Worm (Caenorhabditis elegans): ENCODE measurements around the gene srd-11.

The srd-11 gene

DNA sequence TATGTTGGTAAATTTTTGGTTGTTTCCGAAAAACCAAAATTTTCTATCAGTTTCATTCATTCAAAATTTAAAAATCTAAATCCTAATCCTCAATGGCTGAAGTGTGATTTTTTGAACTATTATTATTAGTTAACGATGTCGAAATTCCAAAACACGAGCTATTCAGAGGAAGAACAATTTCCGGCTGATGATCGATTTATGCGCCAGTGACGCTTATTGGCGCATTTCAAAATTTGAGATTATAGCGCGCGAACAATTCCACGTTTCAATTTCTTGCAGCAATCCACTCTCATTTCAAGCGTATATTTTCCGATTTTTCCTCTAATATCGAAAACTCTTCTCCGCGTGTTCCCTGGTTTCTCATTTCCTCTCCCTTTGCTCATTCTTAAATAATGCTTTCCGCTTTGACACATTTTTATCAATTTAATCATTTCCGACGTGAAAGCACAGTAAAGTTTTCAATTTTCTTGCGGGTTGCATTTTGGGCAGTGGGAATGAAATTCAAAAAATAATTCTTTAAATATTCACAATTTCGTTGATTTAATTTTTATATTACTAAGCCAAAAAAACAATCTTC lies 44.8 kb upstream of the srd-11 start:
- TF ChIP-seq elt-2 (tag; optimal IDR thresholded peaks at IDR 0.05) = peak; percentile 51
- TF ChIP-seq ama-1 (optimal IDR thresholded peaks at IDR 0.05) = peak; percentile 40
- no peak for TF ChIP-seq egl-27 (tag; optimal IDR thresholded peaks at IDR 0.05)
- TF ChIP-seq lin-15B (tag; optimal IDR thresholded peaks at IDR 0.05) = peak; percentile 55
- peak; percentile 19 for TF ChIP-seq nfya-1 (tag; optimal IDR thresholded peaks at IDR 0.05; ENCODE audit: insufficient read depth)
- no peak for TF ChIP-seq nhr-237 (tag; optimal IDR thresholded peaks at IDR 0.05)
- no peak for TF ChIP-seq aly-2 (tag; optimal IDR thresholded peaks at IDR 0.05)
- peak; percentile 9 for TF ChIP-seq nhr-23 (tag; optimal IDR thresholded peaks at IDR 0.05)
- TF ChIP-seq sea-2 (GFP tag; optimal IDR thresholded peaks at IDR 0.05) = no peak

DNA sequence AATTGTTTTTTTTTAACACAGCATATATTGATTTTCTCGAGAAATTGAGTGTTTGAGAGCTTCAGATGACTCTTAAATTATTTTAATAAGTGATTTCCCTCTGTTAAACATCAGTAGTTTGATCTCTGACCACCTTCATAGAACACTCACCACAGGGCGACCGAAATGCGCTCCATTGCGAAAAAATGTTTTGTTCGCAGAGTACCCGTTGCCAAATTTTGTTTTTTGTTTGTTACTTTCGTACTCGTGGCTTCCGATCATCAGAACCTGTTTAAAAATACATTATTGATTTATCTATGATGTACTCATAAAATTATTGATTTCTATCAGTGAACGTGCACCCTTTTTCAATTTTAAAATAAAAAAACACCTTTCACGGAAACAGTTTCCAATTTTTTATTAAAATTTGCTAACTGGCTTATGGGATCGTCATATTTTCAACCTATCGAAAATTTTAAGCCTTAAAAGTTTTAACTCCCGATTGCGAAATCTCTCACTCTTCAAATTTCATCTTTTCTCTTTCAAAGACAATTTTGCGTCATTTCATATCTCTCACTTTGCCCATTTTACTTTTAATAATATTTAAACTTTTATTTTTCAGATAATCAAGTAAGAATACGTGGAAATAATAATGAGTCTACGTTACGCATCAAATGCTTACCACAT lies 41.1 kb upstream of the srd-11 start, which contains the start of gene letm-1:
TSS of gene letm-1 (plus strand) at position 598 of the 666 bp plus-strand sequence.
- TF ChIP-seq ceh-28 (tag; optimal IDR thresholded peaks at IDR 0.05) = peak; percentile 16
- TF ChIP-seq elt-2 (tag; optimal IDR thresholded peaks at IDR 0.05) = peak; percentile 39
- TF ChIP-seq zag-1 (tag; optimal IDR thresholded peaks at IDR 0.05) = no peak
- no peak for TF ChIP-seq nhr-43 (tag; optimal IDR thresholded peaks at IDR 0.05; ENCODE audit: poor library complexity, severe bottlenecking)
- peak; percentile 65 for TF ChIP-seq pqm-1 (tag; optimal IDR thresholded peaks at IDR 0.05)
- no peak for TF ChIP-seq eor-1 (tag; optimal IDR thresholded peaks at IDR 0.05)
- peak; percentile 12 for TF ChIP-seq nfya-1 (tag; optimal IDR thresholded peaks at IDR 0.05; ENCODE audit: insufficient read depth)
- TF ChIP-seq pha-4 (tag; optimal IDR thresholded peaks at IDR 0.05) = peak; percentile 49
- TF ChIP-seq snpc-4 (tag; optimal IDR thresholded peaks at IDR 0.05) = peak; percentile 22

DNA sequence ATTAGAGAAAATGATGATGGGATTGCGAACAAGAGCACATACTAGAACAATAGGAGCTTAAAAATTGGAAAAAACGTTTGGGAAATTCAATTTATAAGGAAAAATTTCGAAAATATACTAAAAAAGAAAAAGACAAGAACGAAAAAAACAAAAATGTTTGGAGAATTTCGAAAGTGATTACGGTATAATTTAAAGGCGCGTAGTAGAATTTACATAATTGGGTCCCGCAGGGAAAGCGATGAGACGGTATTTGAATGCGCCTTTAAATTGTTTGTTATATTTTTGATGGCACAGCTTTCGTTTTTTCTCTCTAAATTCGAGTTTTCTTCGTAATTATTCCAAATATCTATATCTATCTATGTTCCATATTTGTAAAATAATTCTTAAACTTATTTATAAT lies 40.5 kb upstream of the srd-11 start:
- TF ChIP-seq unc-62 (GFP tag; optimal IDR thresholded peaks at IDR 0.05) (no peak), nhr-237 (tag; optimal IDR thresholded peaks at IDR 0.05) (no peak), zag-1 (tag; optimal IDR thresholded peaks at IDR 0.05) (no peak), ceh-16 (tag; optimal IDR thresholded peaks at IDR 0.05) (no peak), fkh-2 (tag; optimal IDR thresholded peaks at IDR 0.05) (no peak)

DNA sequence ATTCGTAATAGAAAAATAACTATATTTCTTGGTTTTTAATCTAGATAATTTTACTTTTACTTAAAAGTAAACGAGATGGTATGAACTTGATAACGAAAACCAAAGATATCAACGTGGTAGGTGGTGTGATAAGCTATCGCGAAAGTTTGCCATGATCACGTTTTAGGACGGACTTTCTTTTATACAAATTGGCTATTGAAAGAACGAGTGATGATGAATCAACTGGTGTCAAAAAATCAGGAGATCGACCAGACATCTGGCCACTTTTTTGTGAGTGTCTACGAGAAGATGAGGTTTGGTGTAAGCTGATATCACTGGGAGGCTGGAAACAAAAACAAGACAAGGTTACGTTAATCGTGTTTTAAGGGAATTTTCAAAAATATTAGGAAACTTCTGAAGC lies 39.6 kb upstream of the srd-11 start:
- peak; percentile 23 for TF ChIP-seq nfya-1 (tag; optimal IDR thresholded peaks at IDR 0.05; ENCODE audit: insufficient read depth)
- TF ChIP-seq ama-1 (optimal IDR thresholded peaks at IDR 0.05) = no peak
- TF ChIP-seq snpc-4 (tag; optimal IDR thresholded peaks at IDR 0.05) = no peak
- TF ChIP-seq fkh-10 (GFP tag; optimal IDR thresholded peaks at IDR 0.05) = no peak
- TF ChIP-seq eor-1 (tag; optimal IDR thresholded peaks at IDR 0.05) = no peak
- TF ChIP-seq nhr-11 (tag; optimal IDR thresholded peaks at IDR 0.05) = no peak
- TF ChIP-seq elt-2 (tag; optimal IDR thresholded peaks at IDR 0.05) = no peak
- TF ChIP-seq lin-15B (tag; optimal IDR thresholded peaks at IDR 0.05) = no peak
- TF ChIP-seq nhr-76 (tag; optimal IDR thresholded peaks at IDR 0.05) = no peak
- no peak for TF ChIP-seq tbx-2 (tag; optimal IDR thresholded peaks at IDR 0.05)
- no peak for TF ChIP-seq unc-39 (tag; optimal IDR thresholded peaks at IDR 0.05)
- TF ChIP-seq daf-12 (tag; optimal IDR thresholded peaks at IDR 0.05) = no peak
- TF ChIP-seq R02D3.7 (tag; optimal IDR thresholded peaks at IDR 0.05) = no peak
- TF ChIP-seq lsy-12 (tag; optimal IDR thresholded peaks at IDR 0.05) = no peak
- no peak for TF ChIP-seq zag-1 (tag; optimal IDR thresholded peaks at IDR 0.05)
- TF ChIP-seq ceh-28 (tag; optimal IDR thresholded peaks at IDR 0.05) = no peak
- no peak for TF ChIP-seq ceh-9 (tag; optimal IDR thresholded peaks at IDR 0.05)
- peak; percentile 19 for TF ChIP-seq nhr-43 (tag; optimal IDR thresholded peaks at IDR 0.05; ENCODE audit: poor library complexity, severe bottlenecking)
- TF ChIP-seq ztf-4 (tag; optimal IDR thresholded peaks at IDR 0.05) = no peak
- TF ChIP-seq jun-1 (tag; optimal IDR thresholded peaks at IDR 0.05) = peak; percentile 41
- TF ChIP-seq hmg-11 (tag; optimal IDR thresholded peaks at IDR 0.05) = no peak
- peak; percentile 15 for TF ChIP-seq pqm-1 (tag; optimal IDR thresholded peaks at IDR 0.05)
- TF ChIP-seq ceh-16 (tag; optimal IDR thresholded peaks at IDR 0.05) = no peak
- TF ChIP-seq mdl-1 (tag; optimal IDR thresholded peaks at IDR 0.05) = no peak
- no peak for TF ChIP-seq sea-2 (GFP tag; optimal IDR thresholded peaks at IDR 0.05)
- TF ChIP-seq nhr-28 (tag; optimal IDR thresholded peaks at IDR 0.05) = no peak
- no peak for TF ChIP-seq pha-4 (tag; optimal IDR thresholded peaks at IDR 0.05)
- no peak for TF ChIP-seq ztf-11 (tag; optimal IDR thresholded peaks at IDR 0.05)
- no peak for TF ChIP-seq fos-1 (tag; optimal IDR thresholded peaks at IDR 0.05)
- no peak for TF ChIP-seq nhr-77 (tag; optimal IDR thresholded peaks at IDR 0.05)
- peak; percentile 39 for TF ChIP-seq nhr-23 (tag; optimal IDR thresholded peaks at IDR 0.05)
- TF ChIP-seq egl-5 (tag; optimal IDR thresholded peaks at IDR 0.05) = no peak
- no peak for TF ChIP-seq skn-1 (tag; optimal IDR thresholded peaks at IDR 0.05)
- no peak for TF ChIP-seq fkh-2 (tag; optimal IDR thresholded peaks at IDR 0.05)
- TF ChIP-seq elt-3 (tag; optimal IDR thresholded peaks at IDR 0.05) = peak in 2 of 3 experiments; percentile 22 to 74
- TF ChIP-seq nhr-67 (tag; optimal IDR thresholded peaks at IDR 0.05) = no peak
- no peak for TF ChIP-seq ceh-82 (tag; optimal IDR thresholded peaks at IDR 0.05)
- TF ChIP-seq nhr-25 (tag; optimal IDR thresholded peaks at IDR 0.05) = peak; percentile 23
- no peak for TF ChIP-seq lin-39 (tag; optimal IDR thresholded peaks at IDR 0.05)
- TF ChIP-seq nhr-237 (tag; optimal IDR thresholded peaks at IDR 0.05) = no peak
- no peak for TF ChIP-seq unc-62 (GFP tag; optimal IDR thresholded peaks at IDR 0.05)

All from whole organism, L3 larva.